Fruit fly (Drosophila melanogaster) whole organism, embryonic: Measurements from ENCODE around the gene CG42579.

Source experiments
- Abd-B ChIP-seq: fragments of 200-800 bp; sonication (Bioruptor generic); optimal IDR thresholded peaks from 2 replicates; lab custom pipeline; 2018; ENCODE audit warnings: missing biosample characterization, mild to moderate bottlenecking, missing genetic modification characterization, moderate library complexity
- B-H2 ChIP-seq: fragments of 200-800 bp; sonication (Bioruptor generic); optimal IDR thresholded peaks from 2 replicates; lab custom pipeline; 2018; ENCODE audit warnings: missing biosample characterization, mild to moderate bottlenecking, missing genetic modification characterization
- CG11560 ChIP-seq: fragments of 200-800 bp; sonication (Bioruptor generic); IDR thresholded peaks from 3 replicates; pipeline ENCODE4 v1.3.6; 2022; ENCODE audit warnings: missing biosample characterization, missing genetic modification characterization
- CG11723 ChIP-seq: fragments of 200-800 bp; sonication (Bioruptor generic); optimal IDR thresholded peaks from 2 replicates; lab custom pipeline; 2017; ENCODE audit warnings: missing biosample characterization, mild to moderate bottlenecking, missing genetic modification characterization
- CG12155 ChIP-seq: fragments of 200-800 bp; sonication (Bioruptor generic); optimal IDR thresholded peaks from 3 replicates; lab custom pipeline; 2016; ENCODE audit warnings: missing biosample characterization, missing genetic modification characterization
- CG12659 ChIP-seq: fragments of 200-800 bp; sonication (Bioruptor generic); optimal IDR thresholded peaks from 3 replicates; lab custom pipeline; 2017; ENCODE audit warnings: mild to moderate bottlenecking, missing biosample characterization, missing genetic modification reagents, missing genetic modification characterization
- CG17328 ChIP-seq: fragments of 200-800 bp; sonication (Bioruptor generic); IDR thresholded peaks from 2 replicates; pipeline ENCODE4 v1.3.6; 2022; ENCODE audit warnings: missing biosample characterization, missing genetic modification characterization
- CG17361 ChIP-seq: fragments of 200-800 bp; sonication (Bioruptor generic); IDR thresholded peaks from 3 replicates; pipeline ENCODE4 v1.3.6; 2022; ENCODE audit warnings: missing biosample characterization, missing genetic modification characterization
- CG18599 ChIP-seq: fragments of 200-800 bp; sonication (Bioruptor generic); optimal IDR thresholded peaks from 3 replicates; lab custom pipeline; 2017; ENCODE audit warnings: missing biosample characterization, missing genetic modification characterization, mild to moderate bottlenecking, moderate library complexity, missing genetic modification reagents
- CG2678 ChIP-seq: fragments of 200-800 bp; sonication (Bioruptor generic); optimal IDR thresholded peaks from 3 replicates; lab custom pipeline; 2019; ENCODE audit warnings: missing biosample characterization, mild to moderate bottlenecking, missing genetic modification characterization, moderate library complexity
- CG32532 ChIP-seq: fragments of 200-800 bp; sonication (Bioruptor generic); IDR thresholded peaks from 2 replicates; pipeline ENCODE4 v1.3.6; 2022; ENCODE audit warnings: missing biosample characterization, missing genetic modification characterization
- CG3281 ChIP-seq: fragments of 200-800 bp; sonication (Bioruptor generic); optimal IDR thresholded peaks from 3 replicates; lab custom pipeline; 2017; ENCODE audit warnings: missing biosample characterization, mild to moderate bottlenecking, missing genetic modification characterization
- CG3407 ChIP-seq: fragments of 200-800 bp; sonication (Bioruptor generic); optimal IDR thresholded peaks from 2 replicates; lab custom pipeline; 2018; ENCODE audit warnings: missing biosample characterization, mild to moderate bottlenecking, missing genetic modification characterization
- CG7839 ChIP-seq: fragments of 200-800 bp; sonication (Bioruptor generic); optimal IDR thresholded peaks from 3 replicates; lab custom pipeline; 2018; ENCODE audit warnings: missing biosample characterization, mild to moderate bottlenecking, missing genetic modification characterization, moderate library complexity
- CG8290 ChIP-seq, 3 experiments: fragments of 200-800 bp; sonication (Bioruptor generic); optimal IDR thresholded peaks; 2 replicates each; lab custom pipeline; 2016 to 2019; ENCODE audit warnings: missing biosample characterization in 3 of 3, missing genetic modification characterization in 3 of 3, mild to moderate bottlenecking in 2 of 3, moderate library complexity in 1 of 3
- D ChIP-seq, 2 experiments: fragments of 200-800 bp in 1 of 2; fragments of >200 bp in 1 of 2; sonication (Bioruptor generic) in 1 of 2; optimal IDR thresholded peaks; 2 replicates in 1 of 2; 3 replicates in 1 of 2; lab custom pipeline; 2017; ENCODE audit warnings: mild to moderate bottlenecking in 1 of 2, missing biosample characterization in 1 of 2, missing genetic modification characterization in 1 of 2, missing genetic modification reagents in 1 of 2
- Elba2 ChIP-seq: fragments of 200-800 bp; sonication (Bioruptor generic); optimal IDR thresholded peaks from 3 replicates; lab custom pipeline; 2016; ENCODE audit warnings: missing biosample characterization, missing genetic modification characterization
- Ets65A ChIP-seq: fragments of 200-800 bp; sonication (Bioruptor generic); peaks from one replicate; lab custom pipeline; 2016; ENCODE audit warnings: missing biosample characterization, missing genetic modification characterization
- Fer1 ChIP-seq: fragments of 200-800 bp; sonication (Bioruptor generic); optimal IDR thresholded peaks from 2 replicates; lab custom pipeline; 2017; ENCODE audit warnings: missing biosample characterization, mild to moderate bottlenecking, missing genetic modification characterization
- HLH4C ChIP-seq: fragments of 200-800 bp; sonication (Bioruptor generic); IDR thresholded peaks from 3 replicates; pipeline ENCODE4 v1.3.6; 2022; ENCODE audit warnings: missing biosample characterization, missing genetic modification characterization; ENCODE audit not compliant: partially characterized antibody
- Hr51 ChIP-seq, 2 experiments: fragments of 200-800 bp; sonication (Bioruptor generic); optimal IDR thresholded peaks; 2 replicates in 1 of 2; 3 replicates in 1 of 2; lab custom pipeline; 2016 to 2018; ENCODE audit warnings: missing biosample characterization in 2 of 2, missing genetic modification characterization in 2 of 2, mild to moderate bottlenecking in 1 of 2, moderate library complexity in 1 of 2
- Med ChIP-seq: fragments of 200-800 bp; sonication (Bioruptor generic); peaks from one replicate; lab custom pipeline; 2016; ENCODE audit warnings: missing biosample characterization, missing genetic modification characterization, mild to moderate bottlenecking, inconsistent platforms, moderate library complexity
- Meics ChIP-seq: fragments of 200-800 bp; sonication (Bioruptor generic); optimal IDR thresholded peaks from 2 replicates; lab custom pipeline; 2017; ENCODE audit warnings: missing biosample characterization, mild to moderate bottlenecking, missing genetic modification characterization
- Ptx1 ChIP-seq: fragments of 200-800 bp; sonication (Bioruptor generic); IDR thresholded peaks from 2 replicates; pipeline ENCODE4 v1.3.6; 2022; ENCODE audit warnings: missing biosample characterization, missing genetic modification characterization
- Rfx ChIP-seq: fragments of 200-800 bp; sonication (Bioruptor generic); IDR thresholded peaks from 2 replicates; pipeline ENCODE4 v1.3.6; 2022; ENCODE audit warnings: missing biosample characterization, missing genetic modification characterization
- Scr ChIP-seq: fragments of 200-800 bp; sonication (Bioruptor generic); IDR thresholded peaks from 2 replicates; pipeline ENCODE4 v1.3.6; 2022; ENCODE audit warnings: missing biosample characterization, missing genetic modification characterization; ENCODE audit not compliant: partially characterized antibody
- Trl ChIP-seq, 3 experiments: fragments of >200 bp in 2 of 3; fragments of 200-800 bp in 1 of 3; sonication (Bioruptor generic) in 1 of 3; optimal IDR thresholded peaks; 2 replicates in 1 of 3; 3 replicates in 2 of 3; lab custom pipeline; 2016 to 2017; ENCODE audit warnings: missing biosample characterization in 1 of 3, missing genetic modification characterization in 1 of 3
- Vsx1 ChIP-seq: fragments of 200-800 bp; sonication (Bioruptor generic); optimal IDR thresholded peaks from 2 replicates; lab custom pipeline; 2017; ENCODE audit warnings: missing biosample characterization, mild to moderate bottlenecking, missing genetic modification characterization, missing genetic modification reagents
- amos ChIP-seq: fragments of 200-800 bp; sonication (Bioruptor generic); IDR thresholded peaks from 2 replicates; pipeline ENCODE4 v1.3.6; 2022; ENCODE audit warnings: missing biosample characterization, missing genetic modification characterization; ENCODE audit not compliant: partially characterized antibody
- ap ChIP-seq: fragments of 200-800 bp; sonication (Bioruptor generic); IDR thresholded peaks from 2 replicates; pipeline ENCODE4 v1.3.6; 2022; ENCODE audit warnings: missing biosample characterization, missing genetic modification characterization
- ash1 ChIP-seq: fragments of 200-800 bp; sonication (Bioruptor generic); optimal IDR thresholded peaks from 2 replicates; lab custom pipeline; 2018; ENCODE audit warnings: missing biosample characterization, mild to moderate bottlenecking, missing genetic modification characterization
- ci ChIP-seq: fragments of 200-800 bp; sonication (Bioruptor generic); IDR thresholded peaks from 3 replicates; pipeline ENCODE4 v1.3.6; 2022; ENCODE audit warnings: missing biosample characterization, missing genetic modification characterization
- crol ChIP-seq: fragments of 200-800 bp; sonication (Bioruptor generic); IDR thresholded peaks from 2 replicates; pipeline ENCODE4 v1.3.6; 2022; ENCODE audit warnings: missing biosample characterization, missing genetic modification characterization
- da ChIP-seq: fragments of 200-800 bp; sonication (Bioruptor generic); optimal IDR thresholded peaks from 2 replicates; lab custom pipeline; 2016; ENCODE audit warnings: missing biosample characterization, missing genetic modification characterization
- dati ChIP-seq: fragments of 200-800 bp; sonication (Bioruptor generic); IDR thresholded peaks from 2 replicates; pipeline ENCODE4 v1.3.6; 2022; ENCODE audit warnings: missing biosample characterization, missing genetic modification characterization
- dysf ChIP-seq: fragments of 200-800 bp; sonication (Bioruptor generic); IDR thresholded peaks from 3 replicates; pipeline ENCODE4 v1.3.6; 2022; ENCODE audit warnings: missing biosample characterization, missing genetic modification characterization
- gem ChIP-seq: fragments of 200-800 bp; sonication (Bioruptor generic); optimal IDR thresholded peaks from 2 replicates; lab custom pipeline; 2019; ENCODE audit warnings: missing biosample characterization, mild to moderate bottlenecking, missing genetic modification characterization, moderate library complexity
- jigr1 ChIP-seq: fragments of 200-800 bp; sonication (Bioruptor generic); IDR thresholded peaks from 3 replicates; pipeline ENCODE4 v1.3.6; 2022; ENCODE audit warnings: missing biosample characterization, missing genetic modification characterization
- lilli ChIP-seq: fragments of 200-800 bp; sonication (Bioruptor generic); optimal IDR thresholded peaks from 3 replicates; lab custom pipeline; 2016; ENCODE audit warnings: missing biosample characterization, missing genetic modification characterization
- nom ChIP-seq: fragments of 200-800 bp; sonication (Bioruptor generic); optimal IDR thresholded peaks from 2 replicates; lab custom pipeline; 2017; ENCODE audit warnings: missing biosample characterization, missing genetic modification characterization, mild to moderate bottlenecking, moderate library complexity, missing genetic modification reagents
- org-1 ChIP-seq: fragments of 200-800 bp; sonication (Bioruptor generic); optimal IDR thresholded peaks from 2 replicates; lab custom pipeline; 2017; ENCODE audit warnings: missing biosample characterization, missing genetic modification characterization
- sens ChIP-seq: fragments of 200-800 bp; sonication (Bioruptor generic); peaks from one replicate; lab custom pipeline; 2016; ENCODE audit warnings: missing biosample characterization, missing genetic modification characterization
- sisA ChIP-seq: fragments of 200-800 bp; sonication (Bioruptor generic); IDR thresholded peaks from 2 replicates; pipeline ENCODE4 v1.3.6; 2022; ENCODE audit warnings: missing biosample characterization, missing genetic modification characterization
- slou ChIP-seq: fragments of 200-800 bp; sonication (Bioruptor generic); optimal IDR thresholded peaks from 3 replicates; lab custom pipeline; 2016; ENCODE audit warnings: missing biosample characterization, missing genetic modification characterization
- so ChIP-seq: fragments of 200-800 bp; sonication (Bioruptor generic); IDR thresholded peaks from 3 replicates; pipeline ENCODE4 v1.3.6; 2022; ENCODE audit warnings: missing biosample characterization, missing genetic modification characterization
- sob ChIP-seq: fragments of 200-800 bp; sonication (Bioruptor generic); IDR thresholded peaks from 2 replicates; pipeline ENCODE4 v1.3.6; 2022; ENCODE audit warnings: missing biosample characterization, missing genetic modification characterization

Gene CG42579

DNA sequence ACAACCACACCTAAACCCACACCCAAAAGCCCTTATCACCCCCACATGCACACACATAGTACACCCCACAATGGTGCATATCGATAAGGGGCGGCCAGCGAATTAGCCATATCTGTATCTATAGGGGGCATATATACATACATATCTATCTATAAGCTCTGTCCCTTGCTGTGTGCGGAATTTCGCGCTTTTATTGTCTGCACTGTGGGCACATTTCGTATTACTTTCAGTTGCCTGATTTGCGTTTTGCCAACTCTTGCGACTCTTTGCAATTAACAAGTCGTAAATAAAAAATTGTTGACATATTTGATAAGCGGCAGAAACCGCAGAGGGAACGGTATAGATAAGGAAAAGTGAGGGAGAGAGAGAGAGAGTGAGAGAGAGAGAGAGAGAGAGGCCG lies 46.0 kb upstream of the CG42579 start (continued):
- TF ChIP-seq lilli (GFP tag; lab: Kevin White, UChicago) = no peak
- no peak for TF ChIP-seq Meics (GFP tag; lab: Kevin White, UChicago)
- no peak for TF ChIP-seq org-1 (GFP tag; lab: Kevin White, UChicago)
- peak; percentile 26 for TF ChIP-seq Vsx1 (GFP tag; lab: Kevin White, UChicago)
- TF ChIP-seq dati (GFP tag; lab: Robert Waterston, UW) = no peak
- TF ChIP-seq Elba2 (GFP tag; lab: Kevin White, UChicago) = no peak
- TF ChIP-seq Med (GFP tag; lab: Kevin White, UChicago) = peak; percentile 43
- TF ChIP-seq ci (GFP tag; lab: Robert Waterston, UW) = no peak
- TF ChIP-seq ap (GFP tag; lab: Robert Waterston, UW) = no peak
- peak; percentile 29 for TF ChIP-seq Fer1
- 0 out of 2 replicates have a peak, but pooled peaks have one; percentile 19 for TF ChIP-seq Rfx

DNA sequence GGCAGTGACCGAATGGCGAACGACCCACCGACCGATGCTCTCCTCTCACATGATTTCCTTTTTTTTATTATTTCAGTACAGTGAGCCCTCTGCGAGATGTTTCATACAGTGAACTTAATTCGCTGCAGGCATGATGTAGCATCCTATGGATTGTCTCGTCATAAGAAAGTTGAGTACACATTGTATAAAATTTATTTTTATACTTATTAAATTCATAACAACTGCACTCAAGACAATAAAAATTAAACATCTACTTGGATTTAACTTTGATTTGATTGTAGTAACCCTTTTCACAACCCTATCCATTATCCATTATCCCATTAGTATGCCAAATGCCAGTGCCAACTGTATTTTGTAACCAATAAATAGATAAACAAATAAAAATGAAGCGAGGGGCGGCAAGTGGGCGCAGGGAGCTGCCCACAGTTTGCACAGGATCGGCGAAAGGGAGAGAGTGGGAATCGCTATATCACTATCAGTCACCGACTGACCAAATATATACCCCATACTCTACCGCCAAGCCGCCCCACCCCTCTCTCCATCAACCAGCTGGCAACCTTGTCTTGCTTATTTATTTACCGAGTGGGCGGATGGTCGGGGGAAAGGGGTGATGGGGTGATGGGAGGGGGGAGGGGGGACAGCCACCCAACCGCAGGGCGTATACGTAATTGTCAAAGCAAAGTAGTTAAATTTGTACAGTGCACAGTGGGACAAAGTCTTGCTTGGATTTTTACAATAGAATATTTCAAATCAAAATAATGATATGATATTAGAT lies 44.5 kb upstream of the CG42579 start:
- TF ChIP-seq Ets65A (GFP tag; lab: Kevin White, UChicago) (peak; percentile 49), CG18599 (GFP tag; lab: Kevin White, UChicago) (peak; percentile 0), sens (GFP tag; lab: Kevin White, UChicago) (peak; percentile 39), Abd-B (GFP tag; lab: Kevin White, UChicago) (peak; percentile 14), jigr1 (GFP tag; lab: Robert Waterston, UW) (no peak), dysf (GFP tag; lab: Robert Waterston, UW) (peak; percentile 52; the same call in 1 of the 3 replicates), Trl (optimal IDR thresholded peaks at IDR 0.05; lab: Kevin White, UChicago) (no peak), Trl (GFP tag; optimal IDR thresholded peaks at IDR 0.05; lab: Kevin White, UChicago) (no peak), Hr51 (GFP tag; optimal IDR thresholded peaks at IDR 0.05; lab: Kevin White, UChicago) (peak in 1 of 2 experiments; percentile 6), CG7839 (tag; lab: Kevin White, UChicago) (peak; percentile 11), CG12659 (GFP tag; lab: Kevin White, UChicago) (peak; percentile 18), gem (tag; lab: Kevin White, UChicago) (peak; percentile 20), nom (GFP tag; lab: Kevin White, UChicago) (peak; percentile 19), Ptx1 (peak; percentile 43; the same call in 1 of the 2 replicates), crol (GFP tag; lab: Robert Waterston, UW) (peak; percentile 90), slou (no peak), CG8290 (GFP tag; optimal IDR thresholded peaks at IDR 0.05; lab: Kevin White, UChicago) (no peak), CG8290 (tag; optimal IDR thresholded peaks at IDR 0.05; lab: Kevin White, UChicago) (peak in 1 of 2 experiments; percentile 9), amos (GFP tag; lab: Robert Waterston, UW) (0 out of 2 replicates have a peak, but pooled peaks have one; percentile 11), CG17361 (GFP tag; lab: Robert Waterston, UW) (0 out of 3 replicates have a peak, but pooled peaks have one; percentile 15), CG2678 (peak; percentile 36), CG32532 (GFP tag; lab: Robert Waterston, UW) (0 out of 2 replicates have a peak, but pooled peaks have one; percentile 5), Meics (GFP tag; lab: Kevin White, UChicago) (peak; percentile 3), so (GFP tag; lab: Robert Waterston, UW) (no peak), sob (GFP tag; lab: Robert Waterston, UW) (no peak), B-H2 (GFP tag; lab: Kevin White, UChicago) (no peak), D (optimal IDR thresholded peaks at IDR 0.05; lab: Kevin White, UChicago) (no peak), D (GFP tag; optimal IDR thresholded peaks at IDR 0.05; lab: Kevin White, UChicago) (no peak), sisA (0 out of 2 replicates have a peak, but pooled peaks have one; percentile 17), CG3407 (GFP tag; lab: Kevin White, UChicago) (no peak), CG12155 (GFP tag; lab: Kevin White, UChicago) (no peak), Rfx (0 out of 2 replicates have a peak, but pooled peaks have one; percentile 12), CG11723 (GFP tag; lab: Kevin White, UChicago) (no peak), da (GFP tag; lab: Kevin White, UChicago) (no peak), HLH4C (GFP tag; lab: Robert Waterston, UW) (no peak), CG3281 (peak; percentile 22), CG11560 (tag; lab: Robert Waterston, UW) (no peak), Scr (GFP tag; lab: Robert Waterston, UW) (no peak), CG17328 (GFP tag; lab: Robert Waterston, UW) (no peak), ash1 (GFP tag; lab: Kevin White, UChicago) (no peak)
